Worm (Caenorhabditis elegans): ENCODE data around the gene str-116.

DNA sequence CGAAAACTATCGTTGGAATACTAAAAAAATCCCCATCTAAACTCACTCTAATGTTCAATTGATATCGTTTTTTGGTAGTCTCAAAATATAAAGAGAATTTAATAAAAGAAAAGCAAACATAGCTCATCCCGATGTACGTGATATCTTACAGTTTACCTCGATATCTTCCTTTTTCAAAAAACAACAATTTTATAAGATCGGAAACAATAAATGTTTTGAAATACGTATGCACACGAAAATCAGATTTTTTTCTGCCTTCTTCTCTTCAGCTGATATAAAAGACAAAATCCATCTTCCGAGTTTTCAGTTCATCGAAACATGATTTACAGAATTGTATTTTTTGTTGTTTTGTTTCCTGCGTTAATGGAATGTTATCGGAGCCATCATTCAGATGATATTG is 4.3 kb downstream of the str-116 start, which contains the start of gene clec-222:
- TF ChIP-seq snpc-4 (tag; optimal IDR thresholded peaks at IDR 0.05) (no peak), aly-2 (tag; optimal IDR thresholded peaks at IDR 0.05) (no peak), egl-27 (tag; optimal IDR thresholded peaks at IDR 0.05) (no peak), skn-1 (tag; optimal IDR thresholded peaks at IDR 0.05) (no peak), jun-1 (tag; optimal IDR thresholded peaks at IDR 0.05) (no peak), ZK546.5 (tag; optimal IDR thresholded peaks at IDR 0.05) (no peak), ceh-82 (tag; optimal IDR thresholded peaks at IDR 0.05) (no peak), unc-39 (tag; optimal IDR thresholded peaks at IDR 0.05) (no peak), nhr-237 (tag; optimal IDR thresholded peaks at IDR 0.05) (no peak), ceh-16 (tag; optimal IDR thresholded peaks at IDR 0.05) (no peak)

All from whole organism, L3 larva.